Fruit fly (Drosophila melanogaster) whole organism, embryonic: ENCODE measurements around the gene CG31388.

Experiments
- Blimp-1 ChIP-seq: fragments of 200-800 bp; sonication (Bioruptor generic); optimal IDR thresholded peaks from 3 replicates; lab custom pipeline; 2018; ENCODE audit warnings: missing biosample characterization, missing genetic modification characterization, mild to moderate bottlenecking, moderate library complexity, missing genetic modification reagents
- CG1024 ChIP-seq: fragments of 200-800 bp; sonication (Bioruptor generic); IDR thresholded peaks from 2 replicates; pipeline ENCODE4 v1.3.6; 2022; ENCODE audit warnings: missing biosample characterization, missing genetic modification characterization
- CG10366 ChIP-seq: fragments of 200-800 bp; sonication (Bioruptor generic); IDR thresholded peaks from 2 replicates; pipeline ENCODE4 v1.3.6; 2022; ENCODE audit warnings: missing biosample characterization, missing genetic modification characterization
- CG12155 ChIP-seq: fragments of 200-800 bp; sonication (Bioruptor generic); optimal IDR thresholded peaks from 3 replicates; lab custom pipeline; 2016; ENCODE audit warnings: missing biosample characterization, missing genetic modification characterization
- CG12391 ChIP-seq: fragments of 200-800 bp; sonication (Bioruptor generic); optimal IDR thresholded peaks from 3 replicates; lab custom pipeline; 2018; ENCODE audit warnings: missing biosample characterization, mild to moderate bottlenecking, missing genetic modification characterization, moderate library complexity
- CG15601 ChIP-seq: fragments of 200-800 bp; sonication (Bioruptor generic); optimal IDR thresholded peaks from 3 replicates; lab custom pipeline; 2019; ENCODE audit warnings: missing biosample characterization, mild to moderate bottlenecking, missing genetic modification characterization, moderate library complexity
- CG16779 ChIP-seq: fragments of 200-800 bp; sonication (Bioruptor generic); IDR thresholded peaks from 2 replicates; pipeline ENCODE4 v1.3.6; 2022; ENCODE audit warnings: missing biosample characterization, missing genetic modification characterization
- CG17612 ChIP-seq: fragments of 200-800 bp; sonication (Bioruptor generic); IDR thresholded peaks from 2 replicates; pipeline ENCODE4 v1.3.6; 2022; ENCODE audit warnings: missing biosample characterization, missing genetic modification characterization
- CG2116 ChIP-seq: fragments of 200-800 bp; sonication (Bioruptor generic); optimal IDR thresholded peaks from 3 replicates; lab custom pipeline; 2018; ENCODE audit warnings: missing biosample characterization, mild to moderate bottlenecking, missing genetic modification characterization
- CG30403 ChIP-seq: fragments of 200-800 bp; sonication (Bioruptor generic); optimal IDR thresholded peaks from 3 replicates; lab custom pipeline; 2016; ENCODE audit warnings: missing biosample characterization, missing genetic modification characterization
- CG30431 ChIP-seq: fragments of 200-800 bp; sonication (Bioruptor generic); optimal IDR thresholded peaks from 2 replicates; lab custom pipeline; 2017; ENCODE audit warnings: missing biosample characterization, missing genetic modification characterization
- CG31388 ChIP-seq: fragments of 200-800 bp; sonication (Bioruptor generic); optimal IDR thresholded peaks from 2 replicates; lab custom pipeline; 2016; ENCODE audit warnings: missing biosample characterization, missing genetic modification characterization
- CG4820 ChIP-seq: fragments of 200-800 bp; sonication (Bioruptor generic); optimal IDR thresholded peaks from 3 replicates; lab custom pipeline; 2016; ENCODE audit warnings: missing biosample characterization, missing genetic modification characterization
- CG6272 ChIP-seq: fragments of 200-800 bp; sonication (Bioruptor generic); IDR thresholded peaks from 2 replicates; pipeline ENCODE4 v1.3.6; 2022; ENCODE audit warnings: missing biosample characterization, missing genetic modification characterization
- CG6854 ChIP-seq: fragments of 200-800 bp; sonication (Bioruptor generic); optimal IDR thresholded peaks from 3 replicates; lab custom pipeline; 2017; ENCODE audit warnings: missing biosample characterization, mild to moderate bottlenecking, missing genetic modification characterization
- CG7839 ChIP-seq: fragments of 200-800 bp; sonication (Bioruptor generic); optimal IDR thresholded peaks from 3 replicates; lab custom pipeline; 2018; ENCODE audit warnings: missing biosample characterization, mild to moderate bottlenecking, missing genetic modification characterization, moderate library complexity
- CG7963 ChIP-seq: fragments of 200-800 bp; sonication (Bioruptor generic); IDR thresholded peaks from 3 replicates; pipeline ENCODE4 v1.3.6; 2022; ENCODE audit warnings: missing biosample characterization, missing genetic modification characterization; ENCODE audit not compliant: partially characterized antibody
- CG8290 ChIP-seq, 3 experiments: fragments of 200-800 bp; sonication (Bioruptor generic); optimal IDR thresholded peaks; 2 replicates each; lab custom pipeline; 2016 to 2019; ENCODE audit warnings: missing biosample characterization in 3 of 3, missing genetic modification characterization in 3 of 3, mild to moderate bottlenecking in 2 of 3, moderate library complexity in 1 of 3
- CG9215 ChIP-seq: fragments of 200-800 bp; sonication (Bioruptor generic); IDR thresholded peaks from 2 replicates; pipeline ENCODE4 v1.3.6; 2022; ENCODE audit warnings: missing biosample characterization, missing genetic modification characterization
- D19B ChIP-seq: fragments of 200-800 bp; sonication (Bioruptor generic); optimal IDR thresholded peaks from 2 replicates; lab custom pipeline; 2017; ENCODE audit warnings: missing biosample characterization, mild to moderate bottlenecking, missing genetic modification characterization
- Doc3 ChIP-seq: fragments of 200-800 bp; sonication (Bioruptor generic); IDR thresholded peaks from 3 replicates; pipeline ENCODE4 v1.3.6; 2022; ENCODE audit warnings: missing biosample characterization, missing genetic modification characterization; ENCODE audit not compliant: partially characterized antibody
- Drgx ChIP-seq: fragments of 200-800 bp; sonication (Bioruptor generic); IDR thresholded peaks from 2 replicates; pipeline ENCODE4 v1.3.6; 2022; ENCODE audit warnings: missing biosample characterization, missing genetic modification characterization
- Ets97D ChIP-seq: fragments of 200-800 bp; sonication (Bioruptor generic); optimal IDR thresholded peaks from 3 replicates; lab custom pipeline; 2016; ENCODE audit warnings: missing biosample characterization, missing genetic modification characterization
- Fer1 ChIP-seq: fragments of 200-800 bp; sonication (Bioruptor generic); optimal IDR thresholded peaks from 2 replicates; lab custom pipeline; 2017; ENCODE audit warnings: missing biosample characterization, mild to moderate bottlenecking, missing genetic modification characterization
- Gsc ChIP-seq: fragments of 200-800 bp; sonication (Bioruptor generic); IDR thresholded peaks from 2 replicates; pipeline ENCODE4 v1.3.6; 2022; ENCODE audit warnings: missing biosample characterization, missing genetic modification characterization
- HLH3B ChIP-seq: fragments of 200-800 bp; sonication (Bioruptor generic); IDR thresholded peaks from 2 replicates; pipeline ENCODE4 v1.3.6; 2022; ENCODE audit warnings: missing biosample characterization, missing genetic modification characterization
- Max ChIP-seq: fragments of 200-800 bp; sonication (Bioruptor generic); optimal IDR thresholded peaks from 2 replicates; lab custom pipeline; 2016; ENCODE audit warnings: missing biosample characterization, mild to moderate bottlenecking, missing genetic modification characterization
- NC2α ChIP-seq: fragments of 200-800 bp; sonication (Bioruptor generic); optimal IDR thresholded peaks from 2 replicates; lab custom pipeline; 2016; ENCODE audit warnings: missing biosample characterization, missing genetic modification characterization
- Ptx1 ChIP-seq: fragments of 200-800 bp; sonication (Bioruptor generic); IDR thresholded peaks from 2 replicates; pipeline ENCODE4 v1.3.6; 2022; ENCODE audit warnings: missing biosample characterization, missing genetic modification characterization
- Ravus ChIP-seq: fragments of 200-800 bp; sonication (Bioruptor generic); IDR thresholded peaks from 2 replicates; pipeline ENCODE4 v1.3.6; 2022; ENCODE audit warnings: missing biosample characterization, missing genetic modification characterization
- Six4 ChIP-seq: fragments of 200-800 bp; sonication (Bioruptor generic); optimal IDR thresholded peaks from 2 replicates; lab custom pipeline; 2016; ENCODE audit warnings: missing biosample characterization, missing genetic modification characterization
- Taf1 ChIP-seq: fragments of 200-800 bp; sonication (Bioruptor generic); IDR thresholded peaks from 2 replicates; pipeline ENCODE4 v1.3.6; 2022; ENCODE audit warnings: missing biosample characterization, missing genetic modification characterization
- amos ChIP-seq: fragments of 200-800 bp; sonication (Bioruptor generic); IDR thresholded peaks from 2 replicates; pipeline ENCODE4 v1.3.6; 2022; ENCODE audit warnings: missing biosample characterization, missing genetic modification characterization; ENCODE audit not compliant: partially characterized antibody
- az2 ChIP-seq: fragments of 200-800 bp; sonication (Bioruptor generic); optimal IDR thresholded peaks from 3 replicates; lab custom pipeline; 2016; ENCODE audit warnings: missing biosample characterization, missing genetic modification characterization
- bbx ChIP-seq: fragments of 200-800 bp; sonication (Bioruptor generic); IDR thresholded peaks from 2 replicates; pipeline ENCODE4 v1.3.6; 2022; ENCODE audit warnings: missing biosample characterization, missing genetic modification characterization; ENCODE audit not compliant: partially characterized antibody
- btn ChIP-seq: fragments of 200-800 bp; sonication (Bioruptor generic); optimal IDR thresholded peaks from 2 replicates; lab custom pipeline; 2016; ENCODE audit warnings: missing biosample characterization, missing genetic modification characterization
- ci ChIP-seq: fragments of 200-800 bp; sonication (Bioruptor generic); IDR thresholded peaks from 3 replicates; pipeline ENCODE4 v1.3.6; 2022; ENCODE audit warnings: missing biosample characterization, missing genetic modification characterization
- corto ChIP-seq: fragments of 200-800 bp; sonication (Bioruptor generic); optimal IDR thresholded peaks from 2 replicates; lab custom pipeline; 2016; ENCODE audit warnings: missing biosample characterization, mild to moderate bottlenecking, missing genetic modification characterization, moderate library complexity
- crc ChIP-seq: fragments of 200-800 bp; sonication (Bioruptor generic); optimal IDR thresholded peaks from 2 replicates; lab custom pipeline; 2016; ENCODE audit warnings: missing biosample characterization, missing genetic modification characterization
- crp ChIP-seq, 2 experiments: fragments of 200-800 bp; sonication (Bioruptor generic); optimal IDR thresholded peaks; 2 replicates in 1 of 2; 3 replicates in 1 of 2; lab custom pipeline; 2017; ENCODE audit warnings: missing biosample characterization in 2 of 2, missing genetic modification characterization in 2 of 2, mild to moderate bottlenecking in 1 of 2, moderate library complexity in 1 of 2
- dpn ChIP-seq, 2 experiments: fragments of 200-800 bp; sonication (Bioruptor generic); optimal IDR thresholded peaks; 3 replicates each; lab custom pipeline; 2016; ENCODE audit warnings: missing biosample characterization in 2 of 2, missing genetic modification characterization in 2 of 2
- eyg ChIP-seq: fragments of 200-800 bp; sonication (Bioruptor generic); optimal IDR thresholded peaks from 3 replicates; lab custom pipeline; 2016; ENCODE audit warnings: missing biosample characterization, missing genetic modification characterization
- gsb ChIP-seq: fragments of 200-800 bp; sonication (Bioruptor generic); IDR thresholded peaks from 2 replicates; pipeline ENCODE4 v1.3.6; 2022; ENCODE audit warnings: missing biosample characterization, missing genetic modification characterization
- prd ChIP-seq, 3 experiments: fragments of >200 bp in 2 of 3; fragments of 200-800 bp in 1 of 3; sonication (Bioruptor generic) in 1 of 3; optimal IDR thresholded peaks in 2 of 3; IDR thresholded peaks in 1 of 3; 2 replicates in 2 of 3; 3 replicates in 1 of 3; pipeline versions ENCODE4 v1.3.6 to Lab custom; 2017 to 2022; ENCODE audit warnings: missing biosample characterization in 1 of 3, missing genetic modification characterization in 1 of 3
- slp2 ChIP-seq: fragments of 200-800 bp; sonication (Bioruptor generic); optimal IDR thresholded peaks from 2 replicates; lab custom pipeline; 2016; ENCODE audit warnings: missing biosample characterization, missing genetic modification characterization
- tll ChIP-seq, 2 experiments: fragments of 200-800 bp in 1 of 2; fragments of >200 bp in 1 of 2; sonication (Bioruptor generic) in 1 of 2; optimal IDR thresholded peaks; 2 replicates each; lab custom pipeline; 2017 to 2019; ENCODE audit warnings: missing biosample characterization in 2 of 2, missing genetic modification characterization in 2 of 2, mild to moderate bottlenecking in 1 of 2, moderate library complexity in 1 of 2
- vnd ChIP-seq: fragments of 200-800 bp; sonication (Bioruptor generic); IDR thresholded peaks from 3 replicates; pipeline ENCODE4 v1.3.6; 2022; ENCODE audit warnings: missing biosample characterization, missing genetic modification characterization; ENCODE audit not compliant: partially characterized antibody
- wor ChIP-seq: fragments of 200-800 bp; sonication (Bioruptor generic); IDR thresholded peaks from 2 replicates; pipeline ENCODE4 v1.3.6; 2022; ENCODE audit warnings: missing biosample characterization, missing genetic modification characterization

Gene CG31388

dm6 chr3R:11196648-11197388, 40.8 kb upstream of the CG31388 start:
- TF ChIP-seq slp2 (GFP tag; lab: Kevin White, UChicago) (peak; percentile 95), btn (GFP tag; lab: Kevin White, UChicago) (peak; percentile 10), Ets97D (GFP tag; lab: Kevin White, UChicago) (peak; percentile 85), crp (GFP tag; optimal IDR thresholded peaks at IDR 0.05; lab: Kevin White, UChicago) (peak in 1 of 2 experiments; percentile 74), CG12391 (tag; lab: Kevin White, UChicago) (peak; percentile 99), CG16779 (GFP tag; lab: Robert Waterston, UW) (peak; percentile 91), Ravus (GFP tag; lab: Robert Waterston, UW) (peak; percentile 94), az2 (peak; percentile 96), prd (optimal IDR thresholded peaks at IDR 0.05; lab: Kevin White, UChicago) (no peak), prd (GFP tag; IDR thresholded peaks at IDR 0.05; lab: Robert Waterston, UW) (peak; percentile 98), CG4820 (GFP tag; lab: Kevin White, UChicago) (peak; percentile 97), ci (peak; percentile 96), D19B (GFP tag; lab: Kevin White, UChicago) (peak; percentile 96), CG10366 (GFP tag; lab: Robert Waterston, UW) (peak; percentile 97), CG6272 (GFP tag; lab: Robert Waterston, UW) (peak; percentile 96), wor (GFP tag; lab: Robert Waterston, UW) (peak; percentile 99), corto (GFP tag; lab: Kevin White, UChicago) (peak; percentile 83), HLH3B (GFP tag; lab: Robert Waterston, UW) (peak; percentile 98), Fer1 (peak; percentile 99), CG30403 (GFP tag; lab: Kevin White, UChicago) (peak; percentile 99), CG6854 (GFP tag; lab: Kevin White, UChicago) (peak; percentile 98), Blimp-1 (GFP tag; lab: Kevin White, UChicago) (peak; percentile 100), Doc3 (GFP tag; lab: Robert Waterston, UW) (no peak), tll (GFP tag; optimal IDR thresholded peaks at IDR 0.05; lab: Kevin White, UChicago) (peak in 1 of 2 experiments; percentile 81), bbx (GFP tag; lab: Robert Waterston, UW) (no peak; the same call in 1 of the 2 replicates), CG7963 (no peak), Ptx1 (peak; percentile 99), CG1024 (peak; percentile 88), CG7839 (tag; lab: Kevin White, UChicago) (peak; percentile 100), eyg (GFP tag; lab: Kevin White, UChicago) (no peak), Max (GFP tag; lab: Kevin White, UChicago) (peak; percentile 97), CG15601 (tag; lab: Kevin White, UChicago) (peak; percentile 98), CG31388 (GFP tag; lab: Kevin White, UChicago) (peak; percentile 88), CG8290 (GFP tag; optimal IDR thresholded peaks at IDR 0.05; lab: Kevin White, UChicago) (peak; percentile 91), CG8290 (tag; optimal IDR thresholded peaks at IDR 0.05; lab: Kevin White, UChicago) (peak; percentile 77 to 84), amos (GFP tag; lab: Robert Waterston, UW) (no peak; the same call in 1 of the 2 replicates), CG30431 (GFP tag; lab: Kevin White, UChicago) (peak; percentile 97), Drgx (GFP tag; lab: Robert Waterston, UW) (peak; percentile 98), vnd (no peak), dpn (GFP tag; optimal IDR thresholded peaks at IDR 0.05; lab: Kevin White, UChicago) (peak; percentile 96 to 97), Six4 (peak; percentile 98), CG9215 (GFP tag; lab: Robert Waterston, UW) (peak; percentile 99), Gsc (peak; percentile 95), CG17612 (peak; percentile 95), CG12155 (peak; percentile 94), crc (GFP tag; lab: Kevin White, UChicago) (peak; percentile 65), gsb (GFP tag; lab: Robert Waterston, UW) (peak; percentile 96), Taf1 (GFP tag; lab: Robert Waterston, UW) (peak; percentile 94), NC2α (GFP tag; lab: Kevin White, UChicago) (peak; percentile 77), CG2116 (GFP tag; lab: Kevin White, UChicago) (peak; percentile 79)
